Fruit fly (Drosophila melanogaster) S2 (cell line): ENCODE measurements around the gene CG8675.

Experiments used
- CG8478 ChIP-seq: fragments of >200 bp; optimal IDR thresholded peaks from 2 replicates; lab custom pipeline; 2018
- CTCF ChIP-seq, 2 experiments: fragments of >200 bp; optimal IDR thresholded peaks; 2 replicates each; lab custom pipeline; 2018

Gene CG8675

DNA sequence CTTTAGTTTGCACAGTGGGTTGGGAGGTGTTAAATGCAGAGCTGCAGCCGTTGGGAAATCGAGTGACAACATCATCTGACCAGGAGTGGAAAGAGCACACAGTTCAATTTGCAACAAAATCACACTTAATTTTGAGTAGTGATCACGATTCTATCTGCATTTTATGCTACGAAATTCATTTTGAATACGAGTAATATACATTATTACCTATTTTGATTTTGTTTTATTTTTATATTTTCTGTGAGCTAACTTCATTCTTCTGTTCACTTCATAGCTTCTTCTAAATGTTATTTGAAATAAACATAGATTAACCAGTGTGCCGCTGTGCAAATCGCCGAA, 22.7 kb downstream of the CG8675 start, which contains the start of gene CG10598:
Gene CG10598 (minus strand): TSS at position 187 of the 339 bp plus-strand sequence.
- no peak for TF ChIP-seq CG8478
- no peak for TF ChIP-seq CTCF (optimal IDR thresholded peaks at IDR 0.05; lab: Kevin White, UChicago)

dm6 chrX:17225972-17226680, 23.2 kb downstream of the CG8675 start:
- TF ChIP-seq CTCF (optimal IDR thresholded peaks at IDR 0.05; lab: Kevin White, UChicago) = no peak
- no peak for TF ChIP-seq CG8478

dm6 chrX:17223715-17224114, 25.6 kb downstream of the CG8675 start, which contains the start of gene CG34327:
CG34327 (minus strand) TSS chrX:17223815.
- TF ChIP-seq CTCF (optimal IDR thresholded peaks at IDR 0.05; lab: Kevin White, UChicago) (no peak), CG8478 (no peak)

DNA sequence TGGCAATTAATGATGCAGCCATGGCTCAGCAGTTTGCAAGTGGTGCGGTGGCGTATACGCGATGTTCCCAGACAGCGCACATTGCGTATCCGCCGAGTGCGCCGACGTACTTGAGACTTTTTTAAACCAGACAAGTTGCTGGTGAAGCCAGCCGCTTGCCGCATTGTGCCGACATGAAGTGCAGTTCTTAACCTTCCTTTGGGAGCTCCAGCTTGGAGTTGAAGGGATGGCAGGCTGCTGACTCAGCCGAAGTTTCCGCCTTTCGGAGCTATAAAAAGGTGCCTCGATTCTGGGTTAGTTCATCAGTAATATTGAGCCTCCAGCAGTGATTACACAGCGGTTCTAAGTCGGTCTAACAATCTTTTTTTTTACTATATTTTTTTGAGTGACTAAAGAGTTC, 28.2 kb downstream of the CG8675 start, which contains the start of gene CG5172:
Gene CG5172 (plus strand): TSS at position 301 of the 400 bp plus-strand sequence.
- TF ChIP-seq CTCF (optimal IDR thresholded peaks at IDR 0.05; lab: Kevin White, UChicago) = no peak
- no peak for TF ChIP-seq CG8478

- TF ChIP-seq CG8478 = no peak
- TF ChIP-seq CTCF (optimal IDR thresholded peaks at IDR 0.05; lab: Kevin White, UChicago) = no peak
These were observed 30.9 kb downstream of the CG8675 start, which contains the start of gene CG12998 for dm6 chrX:17218232-17218951. CG12998 (plus strand) TSS chrX:17218667.

- no peak for TF ChIP-seq CG8478
- no peak for TF ChIP-seq CTCF (optimal IDR thresholded peaks at IDR 0.05; lab: Kevin White, UChicago)
These were observed 34.3 kb downstream of the CG8675 start, which contains the start of gene CG5162 for dm6 chrX:17215004-17215403. CG5162 (plus strand) TSS chrX:17215304.

- no peak for TF ChIP-seq CTCF (optimal IDR thresholded peaks at IDR 0.05; lab: Kevin White, UChicago)
- TF ChIP-seq CG8478 = no peak
These were observed 37.3 kb downstream of the CG8675 start, which contains the start of gene CG18258 for dm6 chrX:17212007-17212406. CG18258 (plus strand) TSS chrX:17212307.

dm6 chrX:17209897-17210296, 39.4 kb downstream of the CG8675 start, which contains the start of gene CG12995:
CG12995 (minus strand) TSS chrX:17209997.
- TF ChIP-seq CG8478 (no peak), CTCF (optimal IDR thresholded peaks at IDR 0.05; lab: Kevin White, UChicago) (no peak)

DNA sequence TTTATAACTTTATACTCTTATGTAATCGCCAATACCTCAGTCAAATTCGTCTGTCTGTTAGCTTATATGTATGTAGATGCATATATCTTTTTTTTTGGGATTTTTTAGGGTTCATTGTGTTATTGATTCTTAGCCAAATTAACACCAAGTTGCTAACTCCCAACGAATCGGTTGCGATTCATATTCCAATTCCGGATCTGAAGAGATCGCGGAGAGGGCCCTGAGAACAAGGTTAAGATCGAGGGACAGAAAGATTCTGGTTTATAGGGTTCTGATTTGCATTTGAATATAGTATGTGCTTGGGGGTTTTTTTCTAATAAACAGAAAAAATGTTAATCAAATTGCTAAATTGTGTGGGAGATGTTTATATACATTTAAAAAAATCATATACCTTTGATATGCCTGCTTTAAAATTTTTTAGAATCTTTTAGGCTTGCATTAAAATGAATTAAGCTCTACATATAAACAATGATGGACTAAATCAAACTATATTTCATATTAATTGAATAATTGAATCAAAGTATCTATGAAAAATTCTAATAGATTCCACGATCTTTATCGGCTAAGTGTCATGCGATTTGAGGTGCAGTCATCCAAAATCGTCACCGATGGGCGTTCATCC, 41.3 kb downstream of the CG8675 start, which contains the start of gene CG32563:
Gene CG32563 (plus strand): TSS at position 572 of the 622 bp plus-strand sequence.
- no peak for TF ChIP-seq CTCF (optimal IDR thresholded peaks at IDR 0.05; lab: Kevin White, UChicago)
- no peak for TF ChIP-seq CG8478

DNA sequence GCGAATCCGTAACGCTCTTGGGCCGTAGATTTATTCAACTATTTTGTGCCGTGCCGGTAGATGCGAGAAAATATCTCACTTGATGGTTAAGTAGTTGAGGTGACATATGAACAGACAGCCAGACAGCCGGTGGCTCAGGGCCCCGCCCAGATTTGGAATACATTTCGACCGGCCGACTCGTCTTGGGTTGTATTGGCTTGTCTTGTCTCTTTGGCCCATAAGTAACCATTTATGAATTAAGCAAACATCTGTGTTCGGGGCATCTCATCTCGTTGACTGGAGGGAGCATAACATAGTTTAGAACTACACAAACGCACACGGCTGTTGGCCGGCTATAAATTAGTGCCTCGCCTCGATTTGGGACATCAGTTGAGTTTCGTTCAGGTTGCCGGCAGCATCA, 43.3 kb downstream of the CG8675 start, which contains the start of gene CG32564:
Gene CG32564 (plus strand): TSS at position 362 of the 400 bp plus-strand sequence.
- TF ChIP-seq CG8478 = no peak
- no peak for TF ChIP-seq CTCF (optimal IDR thresholded peaks at IDR 0.05; lab: Kevin White, UChicago)

DNA sequence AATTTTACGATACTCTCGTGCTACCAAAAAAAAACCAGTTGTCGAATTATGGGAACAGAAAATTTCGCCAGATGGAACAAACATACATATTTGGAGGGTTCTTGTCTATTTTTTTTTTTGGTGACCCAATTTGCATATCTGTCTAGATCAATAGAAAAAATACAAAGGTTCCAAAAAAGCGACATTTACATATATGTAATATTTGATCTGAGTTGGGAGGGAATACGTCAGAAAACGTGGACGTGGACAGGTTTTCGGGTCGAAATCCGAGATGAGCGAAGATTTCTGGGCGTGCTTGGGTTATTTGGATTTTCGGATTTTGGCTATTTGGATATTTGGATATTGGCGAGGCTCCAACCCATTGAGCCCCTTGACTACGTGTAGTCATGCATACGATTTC, 44.3 kb downstream of the CG8675 start:
- TF ChIP-seq CTCF (optimal IDR thresholded peaks at IDR 0.05; lab: Kevin White, UChicago) = no peak
- TF ChIP-seq CG8478 = no peak

- TF ChIP-seq CTCF (optimal IDR thresholded peaks at IDR 0.05; lab: Kevin White, UChicago) (no peak), CG8478 (no peak)
These were observed 46.7 kb downstream of the CG8675 start, which contains the start of the genes TTLL1A and CG5070 for dm6 chrX:17202498-17203162. TTLL1A (minus strand) TSS chrX:17202598. CG5070 (plus strand) TSS chrX:17203112.
